Fruit fly (Drosophila melanogaster): ENCODE data around the gene CG14259.

- TF ChIP-seq Atf6 (GFP tag; IDR thresholded peaks at IDR 0.05) (no peak), CG31388 (GFP tag; optimal IDR thresholded peaks at IDR 0.05) (no peak)
Observed at dm6 chr3R:27070906-27071498, 23.3 kb upstream of the CG14259 start.
